Worm (Caenorhabditis elegans): ENCODE data around the gene T28D9.1.

DNA sequence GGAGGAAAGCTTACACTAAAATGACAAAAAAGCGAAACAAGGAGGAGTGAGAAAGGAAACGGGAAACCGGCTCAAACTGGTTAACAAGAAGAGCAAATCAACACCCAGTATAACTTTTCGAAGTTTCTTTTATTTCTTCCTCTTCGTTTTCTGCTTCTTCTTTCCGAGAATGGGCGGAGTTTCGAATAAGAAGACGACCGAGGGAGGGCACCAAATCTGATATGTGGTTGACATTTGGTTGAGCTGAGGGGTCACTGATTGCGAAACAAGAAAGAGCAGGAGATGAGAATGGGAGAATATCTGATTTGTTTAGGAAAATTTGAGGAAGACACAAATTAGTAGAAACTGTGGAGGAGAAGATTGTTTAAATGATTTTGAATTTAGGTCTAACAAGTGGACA, 6.4 kb downstream of the T28D9.1 start:
- TF ChIP-seq T22C8.4 (GFP tag; IDR thresholded peaks at IDR 0.05) = no peak
- TF ChIP-seq cog-1 (tag; optimal IDR thresholded peaks at IDR 0.05) = no peak
- TF ChIP-seq ztf-29 (GFP tag; IDR thresholded peaks at IDR 0.05) = no peak
- no peak for TF ChIP-seq ztf-23 (GFP tag; IDR thresholded peaks at IDR 0.05)
